Worm (Caenorhabditis elegans): ENCODE measurements around the gene C42D4.13.

C42D4.13 gene

ce11 chrIV:7147722-7148121 is 40.2 kb downstream of the C42D4.13 start (continued):
- no peak for TF ChIP-seq Y53F4B.3 (GFP tag; IDR thresholded peaks at IDR 0.05)

DNA sequence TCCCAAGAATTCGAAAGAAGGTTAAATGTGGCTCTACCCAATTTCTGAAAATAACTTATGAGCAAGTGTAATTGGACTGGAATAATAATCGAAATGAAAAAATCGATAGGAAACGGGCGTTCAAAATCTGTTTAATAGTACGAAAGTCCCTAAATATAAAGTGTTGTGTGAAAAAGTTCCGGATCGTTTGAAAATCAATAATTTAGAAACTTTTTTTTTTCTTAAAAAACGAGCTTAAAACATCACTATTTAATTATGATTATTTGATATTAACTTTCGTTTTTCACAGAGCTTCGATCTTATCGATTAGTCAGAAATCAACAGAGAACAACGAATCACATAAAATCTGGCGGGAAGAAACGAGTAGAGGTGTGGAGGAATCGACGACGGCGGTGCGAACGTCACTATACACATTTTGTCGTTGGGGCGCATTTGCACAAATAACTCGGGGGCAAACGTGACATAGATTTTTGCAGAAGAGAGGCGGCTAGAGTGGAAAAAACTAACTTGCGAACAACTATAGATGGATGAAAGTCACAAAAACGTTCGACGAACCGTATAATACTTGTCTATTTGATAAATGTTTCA is 43.2 kb downstream of the C42D4.13 start, which contains the start of gene hecd-1:
hecd-1 (minus strand) TSS at position 51 of the 588 bp plus-strand sequence.
- peak; percentile 35 for TF ChIP-seq mcd-1 (GFP tag; IDR thresholded peaks at IDR 0.05)
- no peak for TF ChIP-seq bed-1 (GFP tag; IDR thresholded peaks at IDR 0.05)
- TF ChIP-seq fkh-3 (tag; optimal IDR thresholded peaks at IDR 0.05) = no peak
- no peak for TF ChIP-seq lin-35 (GFP tag; optimal IDR thresholded peaks at IDR 0.05)
- no peak for TF ChIP-seq madf-6 (GFP tag; IDR thresholded peaks at IDR 0.05)
- no peak for TF ChIP-seq nhr-179 (tag; optimal IDR thresholded peaks at IDR 0.05)
- TF ChIP-seq T07F8.4 (tag; optimal IDR thresholded peaks at IDR 0.05) = no peak
- no peak for TF ChIP-seq zfh-2 (GFP tag; conservative IDR thresholded peaks at IDR 0.05)
- no peak for TF ChIP-seq snpc-1.3 (tag; optimal IDR thresholded peaks at IDR 0.05; ENCODE audit: insufficient read depth)
- TF ChIP-seq K12H6.12 (tag; optimal IDR thresholded peaks at IDR 0.05) = no peak
- TF ChIP-seq efl-1 (GFP tag; optimal IDR thresholded peaks at IDR 0.05) = no peak
- no peak for TF ChIP-seq ccch-3 (GFP tag; optimal IDR thresholded peaks at IDR 0.05)
- no peak for TF ChIP-seq nhr-90 (tag; optimal IDR thresholded peaks at IDR 0.05)
- TF ChIP-seq tbp1 (GFP tag; optimal IDR thresholded peaks at IDR 0.05) = no peak
- no peak for TF ChIP-seq nfya-1 (tag; optimal IDR thresholded peaks at IDR 0.05; ENCODE audit: borderline replicate concordance, insufficient read depth)
- no peak for TF ChIP-seq tlf-1 (GFP tag; optimal IDR thresholded peaks at IDR 0.05)
- no peak for TF ChIP-seq C06A6.2 (GFP tag; conservative IDR thresholded peaks at IDR 0.05)
- no peak for TF ChIP-seq ZK185.1 (tag; optimal IDR thresholded peaks at IDR 0.05; ENCODE audit: poor library complexity, severe bottlenecking)
- no peak for TF ChIP-seq hsf-1 (GFP tag; IDR thresholded peaks at IDR 0.05)
- no peak for TF ChIP-seq pbrm-1 (GFP tag; IDR thresholded peaks at IDR 0.05)
- no peak for TF ChIP-seq ceh-58 (GFP tag; IDR thresholded peaks at IDR 0.05)
- TF ChIP-seq atf-7 (tag; optimal IDR thresholded peaks at IDR 0.05) = no peak
- TF ChIP-seq xnd-1 (tag; optimal IDR thresholded peaks at IDR 0.05) = no peak
- peak; percentile 16 for TF ChIP-seq nhr-80 (tag; optimal IDR thresholded peaks at IDR 0.05)
- TF ChIP-seq let-607 (tag; optimal IDR thresholded peaks at IDR 0.05) = peak in 1 of 2 experiments; percentile 11
- TF ChIP-seq athp-1 (tag; optimal IDR thresholded peaks at IDR 0.05) = no peak
- TF ChIP-seq lin-40 (tag; optimal IDR thresholded peaks at IDR 0.05) = no peak
- peak; percentile 24 for TF ChIP-seq attf-5 (GFP tag; optimal IDR thresholded peaks at IDR 0.05)
- no peak for TF ChIP-seq dpff-1 (tag; optimal IDR thresholded peaks at IDR 0.05)
- no peak for TF ChIP-seq madf-3 (GFP tag; IDR thresholded peaks at IDR 0.05)
- no peak for TF ChIP-seq ceh-40 (GFP tag; IDR thresholded peaks at IDR 0.05)
- peak; percentile 56 for TF ChIP-seq F23B12.7 (tag; optimal IDR thresholded peaks at IDR 0.05; ENCODE audit: insufficient read depth)
- TF ChIP-seq ztf-26 (tag; optimal IDR thresholded peaks at IDR 0.05) = no peak
- no peak for TF ChIP-seq snpc-4 (GFP tag; optimal IDR thresholded peaks at IDR 0.05)
- TF ChIP-seq snpc-4 (tag; optimal IDR thresholded peaks at IDR 0.05) = no peak
- no peak for TF ChIP-seq T26A5.8 (tag; optimal IDR thresholded peaks at IDR 0.05)
- no peak for TF ChIP-seq Y95B8A.8 (GFP tag; IDR thresholded peaks at IDR 0.05)
